Fruit fly (Drosophila melanogaster): ENCODE results near the gene CG5895.

DNA sequence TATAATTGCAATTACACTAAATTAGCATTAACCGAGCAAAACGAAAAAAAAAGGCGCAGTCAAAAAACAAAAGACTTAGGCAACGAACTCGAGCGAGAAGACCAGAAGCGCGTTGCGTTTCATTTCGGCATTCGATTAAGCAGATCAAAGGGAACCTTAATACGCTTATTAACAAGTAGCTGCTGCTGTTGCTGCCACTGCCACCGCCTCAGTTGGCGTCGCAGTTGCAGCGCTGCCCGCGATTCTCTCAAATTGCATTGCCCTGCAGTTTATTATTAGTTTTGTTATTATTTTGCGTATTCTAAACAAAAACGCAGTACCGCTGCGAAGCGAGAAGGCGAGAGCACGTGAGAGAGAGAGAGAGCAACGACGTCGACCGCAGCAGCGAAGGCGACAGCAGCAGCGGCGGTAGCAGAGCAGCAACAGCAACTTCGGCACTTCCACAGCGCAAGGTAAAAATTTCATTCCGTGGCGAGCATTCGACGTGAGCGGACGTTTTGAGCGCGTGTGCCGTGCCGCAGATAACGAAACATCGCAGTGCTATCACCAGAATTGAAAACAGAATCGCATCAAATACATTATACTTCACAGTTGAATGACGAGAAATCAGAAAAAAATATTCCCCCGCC is 12.2 kb upstream of the CG5895 start, which contains the start of gene Notum:
- TF ChIP-seq pad (GFP tag; optimal IDR thresholded peaks at IDR 0.05), result no peak
- TF ChIP-seq Crg-1 (GFP tag; optimal IDR thresholded peaks at IDR 0.05), result no peak
- TF ChIP-seq tj (GFP tag; optimal IDR thresholded peaks at IDR 0.05), result no peak
- TF ChIP-seq kay (GFP tag; ENCODE audit: borderline replicate concordance), result no peak
